Fruit fly (Drosophila melanogaster): Measurements from ENCODE around the gene Rbp9.

The Rbp9 gene

DNA sequence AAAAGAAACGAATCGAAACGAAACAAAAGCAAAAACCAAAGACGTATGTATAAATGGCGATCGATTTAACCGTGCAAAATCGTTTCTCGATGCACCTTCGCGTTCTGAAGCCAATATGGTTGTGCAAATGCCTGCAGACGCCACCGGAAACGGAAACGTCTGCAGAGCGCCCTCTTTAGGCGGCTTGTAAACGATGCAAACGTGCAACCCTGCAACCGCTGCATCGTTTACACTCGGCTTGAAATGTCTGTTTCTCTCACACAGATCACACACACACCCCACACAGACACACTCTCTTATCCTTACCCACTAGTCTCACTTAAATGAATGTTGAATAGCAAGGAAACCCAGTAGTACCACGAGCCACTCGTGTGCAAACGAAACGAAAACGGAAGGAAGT lies 12.4 kb downstream of the Rbp9 start:
- TF ChIP-seq CG12605 (GFP tag; IDR thresholded peaks at IDR 0.05), result no peak
- no peak for TF ChIP-seq Ets98B (GFP tag; IDR thresholded peaks at IDR 0.05)
- no peak for TF ChIP-seq fd96Ca (GFP tag; IDR thresholded peaks at IDR 0.05)
- TF ChIP-seq Pif1A (GFP tag; optimal IDR thresholded peaks at IDR 0.05), result no peak
- no peak for TF ChIP-seq rn (GFP tag; IDR thresholded peaks at IDR 0.05)
- TF ChIP-seq CG32121 (GFP tag; IDR thresholded peaks at IDR 0.05), result no peak
- no peak for TF ChIP-seq CG14655 (GFP tag; optimal IDR thresholded peaks at IDR 0.05)
- TF ChIP-seq CG15710 (tag; optimal IDR thresholded peaks at IDR 0.05), result no peak
- TF ChIP-seq EcR (GFP tag; optimal IDR thresholded peaks at IDR 0.05), result no peak
- TF ChIP-seq Pif1B (GFP tag; optimal IDR thresholded peaks at IDR 0.05), result no peak
- no peak for TF ChIP-seq gl (tag; optimal IDR thresholded peaks at IDR 0.05)
- TF ChIP-seq D1 (tag; optimal IDR thresholded peaks at IDR 0.05), result no peak
- no peak for TF ChIP-seq CG13204 (GFP tag; optimal IDR thresholded peaks at IDR 0.05)
- no peak for TF ChIP-seq CG8159 (tag; optimal IDR thresholded peaks at IDR 0.05)
- TF ChIP-seq Snoo (tag; optimal IDR thresholded peaks at IDR 0.05), result no peak
- no peak for TF ChIP-seq CG9948 (tag; optimal IDR thresholded peaks at IDR 0.05)
- no peak for TF ChIP-seq CG4496 (GFP tag; IDR thresholded peaks at IDR 0.05)

DNA sequence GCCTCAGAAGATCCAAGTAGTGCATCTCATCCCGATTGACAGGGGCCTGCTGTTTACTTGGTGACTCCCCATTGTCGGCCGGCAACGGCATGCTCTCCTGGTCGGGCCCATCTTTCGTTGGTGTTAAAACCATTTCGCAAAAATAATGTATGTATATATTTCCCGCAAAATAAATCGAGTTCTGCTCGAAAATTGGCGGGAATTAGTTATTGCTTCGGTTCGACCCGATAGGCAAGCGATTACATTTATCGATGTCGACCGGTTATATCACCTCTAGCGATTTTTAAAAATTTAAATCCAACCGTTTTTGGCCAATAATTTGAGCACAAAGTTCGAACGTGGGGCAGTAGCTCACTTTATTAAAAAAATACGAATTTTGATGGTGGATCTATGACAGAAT lies 14.9 kb downstream of the Rbp9 start, which contains the start of gene Ts:
Ts (minus strand) TSS at position 201 of the 400 bp plus-strand sequence.
- TF ChIP-seq CG13204 (GFP tag; optimal IDR thresholded peaks at IDR 0.05), result no peak
- TF ChIP-seq CG17806 (tag; optimal IDR thresholded peaks at IDR 0.05), result no peak

DNA sequence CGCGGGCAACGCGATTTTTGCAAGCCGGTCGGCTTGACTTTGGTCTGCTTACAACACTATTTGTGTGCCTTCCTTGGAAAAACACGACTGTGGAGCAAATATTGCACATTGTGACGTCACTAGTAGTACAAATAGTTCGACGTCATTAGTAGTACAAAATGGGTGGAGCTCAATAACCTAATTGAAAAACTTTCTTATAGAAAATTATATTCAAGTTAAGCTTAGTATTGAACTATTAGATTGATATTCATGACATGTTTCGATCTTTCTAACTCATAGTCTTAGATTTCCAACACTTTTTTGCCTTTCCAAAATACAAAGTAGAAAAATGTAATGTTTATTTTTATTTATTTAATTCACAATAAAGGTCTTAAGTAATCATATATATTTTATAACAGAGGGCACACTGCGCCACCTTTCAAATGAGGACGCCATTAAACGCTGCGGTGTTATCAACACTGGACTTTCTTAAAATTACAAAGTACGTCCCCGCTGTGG lies 17.9 kb downstream of the Rbp9 start, which contains the start of the genes Rrp1 and gammaTub23C:
Rrp1 (minus strand) TSS at position 70 of the 498 bp plus-strand sequence.
gammaTub23C (plus strand) TSS at position 453 of the 498 bp plus-strand sequence.
- TF ChIP-seq CG15710 (tag; optimal IDR thresholded peaks at IDR 0.05) (peak; percentile 87), D1 (tag; optimal IDR thresholded peaks at IDR 0.05) (no peak), CG12605 (GFP tag; IDR thresholded peaks at IDR 0.05) (0 out of 2 replicates have a peak, but pooled peaks have one; percentile 53), CG13204 (GFP tag; optimal IDR thresholded peaks at IDR 0.05) (no peak), CG32121 (GFP tag; IDR thresholded peaks at IDR 0.05) (peak; percentile 80; the same call in 1 of the 2 replicates), CG10348 (GFP tag; IDR thresholded peaks at IDR 0.05) (peak; percentile 59; the same call in 1 of the 2 replicates), EcR (GFP tag; optimal IDR thresholded peaks at IDR 0.05) (no peak), Ets98B (GFP tag; IDR thresholded peaks at IDR 0.05) (peak; percentile 67), CG9948 (tag; optimal IDR thresholded peaks at IDR 0.05) (peak; percentile 89), rn (GFP tag; IDR thresholded peaks at IDR 0.05) (peak; percentile 60; the same call in 1 of the 2 replicates), CG8159 (tag; optimal IDR thresholded peaks at IDR 0.05) (peak; percentile 92), Pif1B (GFP tag; optimal IDR thresholded peaks at IDR 0.05) (no peak), fd96Ca (GFP tag; IDR thresholded peaks at IDR 0.05) (peak; percentile 69; the same call in 2 of the 3 replicates), CG14655 (GFP tag; optimal IDR thresholded peaks at IDR 0.05) (peak; percentile 94), CG34367 (tag; optimal IDR thresholded peaks at IDR 0.05) (peak; percentile 80), gl (tag; optimal IDR thresholded peaks at IDR 0.05) (peak; percentile 33), CG4496 (GFP tag; IDR thresholded peaks at IDR 0.05) (peak; percentile 82), CG8301 (tag; optimal IDR thresholded peaks at IDR 0.05) (peak; percentile 86), CG17806 (tag; optimal IDR thresholded peaks at IDR 0.05) (peak; percentile 80), Snoo (tag; optimal IDR thresholded peaks at IDR 0.05) (peak; percentile 90), Pif1A (GFP tag; optimal IDR thresholded peaks at IDR 0.05) (no peak)

DNA sequence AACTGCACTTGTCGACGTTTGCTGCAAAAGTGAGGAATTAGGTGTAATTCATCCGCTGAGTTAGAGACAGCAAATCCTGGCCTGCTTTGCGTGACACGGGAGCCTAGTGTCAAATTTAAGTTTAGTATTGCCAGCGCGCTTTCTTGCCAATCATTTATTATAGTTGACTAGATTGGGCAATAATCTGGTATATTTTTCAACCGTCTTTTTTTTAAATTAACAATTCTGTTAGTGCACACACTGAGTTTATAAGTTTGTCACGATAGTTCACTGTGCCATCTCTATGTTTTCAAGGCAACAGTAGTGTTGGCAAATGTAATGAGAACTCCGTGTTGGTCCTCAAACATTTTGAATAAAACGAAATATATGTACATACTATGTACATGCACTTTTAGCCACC lies 22.3 kb downstream of the Rbp9 start, which contains the start of the genes CG9641 and CG3165:
CG9641 (minus strand) TSS at position 34 of the 400 bp plus-strand sequence.
CG3165 (plus strand) TSS at position 294 of the 400 bp plus-strand sequence.
- TF ChIP-seq Ets98B (GFP tag; IDR thresholded peaks at IDR 0.05), result peak; percentile 71
- peak; percentile 77 for TF ChIP-seq CG34367 (tag; optimal IDR thresholded peaks at IDR 0.05)
- TF ChIP-seq gl (tag; optimal IDR thresholded peaks at IDR 0.05), result peak; percentile 53
- peak; percentile 74 for TF ChIP-seq CG17806 (tag; optimal IDR thresholded peaks at IDR 0.05)
- TF ChIP-seq fd96Ca (GFP tag; IDR thresholded peaks at IDR 0.05), result peak; percentile 91
- TF ChIP-seq CG4496 (GFP tag; IDR thresholded peaks at IDR 0.05), result peak; percentile 86
- TF ChIP-seq Snoo (tag; optimal IDR thresholded peaks at IDR 0.05), result peak; percentile 79
- no peak for TF ChIP-seq CG8301 (tag; optimal IDR thresholded peaks at IDR 0.05)
- TF ChIP-seq CG10348 (GFP tag; IDR thresholded peaks at IDR 0.05), result no peak
- TF ChIP-seq CG9948 (tag; optimal IDR thresholded peaks at IDR 0.05), result peak; percentile 71
- peak; percentile 44; the same call in 1 of the 2 replicates for TF ChIP-seq CG12605 (GFP tag; IDR thresholded peaks at IDR 0.05)
- TF ChIP-seq CG14655 (GFP tag; optimal IDR thresholded peaks at IDR 0.05), result no peak
- TF ChIP-seq CG15710 (tag; optimal IDR thresholded peaks at IDR 0.05), result peak; percentile 78
- peak; percentile 82 for TF ChIP-seq CG8159 (tag; optimal IDR thresholded peaks at IDR 0.05)
- TF ChIP-seq CG32121 (GFP tag; IDR thresholded peaks at IDR 0.05), result peak; percentile 81
- TF ChIP-seq CG13204 (GFP tag; optimal IDR thresholded peaks at IDR 0.05), result no peak
- TF ChIP-seq Pif1A (GFP tag; optimal IDR thresholded peaks at IDR 0.05), result no peak
- no peak for TF ChIP-seq Pif1B (GFP tag; optimal IDR thresholded peaks at IDR 0.05)
- TF ChIP-seq EcR (GFP tag; optimal IDR thresholded peaks at IDR 0.05), result no peak
- TF ChIP-seq rn (GFP tag; IDR thresholded peaks at IDR 0.05), result peak; percentile 74; the same call in 1 of the 2 replicates
- TF ChIP-seq D1 (tag; optimal IDR thresholded peaks at IDR 0.05), result no peak

DNA sequence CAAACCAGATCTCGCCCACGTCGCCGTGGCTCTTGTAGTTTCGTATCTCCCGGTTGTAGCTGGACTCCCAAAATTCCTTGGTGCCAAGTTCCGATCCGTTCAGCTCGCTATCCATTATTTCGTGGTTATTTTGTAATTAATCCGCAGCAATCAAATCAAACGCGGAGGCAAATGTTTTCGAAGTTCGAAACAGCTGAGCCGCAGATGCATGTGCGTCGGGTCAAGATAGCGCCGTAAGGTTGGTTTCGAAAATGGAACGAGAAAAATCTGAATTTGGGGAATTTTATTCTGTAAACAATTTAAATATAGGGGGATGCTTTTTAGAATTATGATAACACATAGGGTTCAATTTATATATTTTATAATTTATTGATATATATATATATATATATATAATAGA lies 24.5 kb downstream of the Rbp9 start, which contains the start of gene CG9643:
CG9643 (minus strand) TSS at position 198 of the 400 bp plus-strand sequence.
- TF ChIP-seq fd96Ca (GFP tag; IDR thresholded peaks at IDR 0.05) (no peak), CG32121 (GFP tag; IDR thresholded peaks at IDR 0.05) (no peak), rn (GFP tag; IDR thresholded peaks at IDR 0.05) (no peak), Ets98B (GFP tag; IDR thresholded peaks at IDR 0.05) (no peak), Snoo (tag; optimal IDR thresholded peaks at IDR 0.05) (no peak), CG17806 (tag; optimal IDR thresholded peaks at IDR 0.05) (no peak), EcR (GFP tag; optimal IDR thresholded peaks at IDR 0.05) (no peak), CG4496 (GFP tag; IDR thresholded peaks at IDR 0.05) (no peak), CG9948 (tag; optimal IDR thresholded peaks at IDR 0.05) (no peak), CG8159 (tag; optimal IDR thresholded peaks at IDR 0.05) (no peak), CG12605 (GFP tag; IDR thresholded peaks at IDR 0.05) (no peak), CG8301 (tag; optimal IDR thresholded peaks at IDR 0.05) (no peak), CG15710 (tag; optimal IDR thresholded peaks at IDR 0.05) (no peak), gl (tag; optimal IDR thresholded peaks at IDR 0.05) (no peak), Pif1B (GFP tag; optimal IDR thresholded peaks at IDR 0.05) (no peak), CG34367 (tag; optimal IDR thresholded peaks at IDR 0.05) (no peak), CG10348 (GFP tag; IDR thresholded peaks at IDR 0.05) (no peak), Pif1A (GFP tag; optimal IDR thresholded peaks at IDR 0.05) (no peak)
